Fruit fly (Drosophila melanogaster): ENCODE measurements around the gene Cftr.

DNA sequence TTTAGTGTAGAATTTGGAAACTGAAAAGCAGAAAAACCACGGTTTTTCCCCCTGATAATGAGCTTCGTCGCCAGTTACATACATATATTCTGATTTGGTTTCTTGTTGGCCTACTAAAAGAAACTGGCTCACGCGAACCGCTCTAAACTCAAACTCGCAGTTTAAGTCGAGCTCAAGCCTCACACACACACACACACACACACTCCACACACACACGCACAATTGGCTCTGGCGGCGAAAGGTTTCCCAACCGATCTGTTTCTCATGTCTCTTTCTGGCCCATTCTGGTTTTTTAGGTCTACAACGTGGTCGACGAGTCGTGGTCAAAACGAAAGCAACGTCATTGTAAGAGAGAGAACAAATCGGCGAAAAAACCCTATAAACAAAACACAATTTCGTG, 46.6 kb upstream of the Cftr start:
- TF ChIP-seq D1 (tag; optimal IDR thresholded peaks at IDR 0.05) (no peak), Snoo (tag; optimal IDR thresholded peaks at IDR 0.05) (no peak), Pif1B (GFP tag; optimal IDR thresholded peaks at IDR 0.05) (no peak), CG8159 (tag; optimal IDR thresholded peaks at IDR 0.05) (no peak), fd96Ca (GFP tag; IDR thresholded peaks at IDR 0.05) (no peak)
